Worm (Caenorhabditis elegans): ENCODE data around the gene ZK1307.2.

The ZK1307.2 gene

DNA sequence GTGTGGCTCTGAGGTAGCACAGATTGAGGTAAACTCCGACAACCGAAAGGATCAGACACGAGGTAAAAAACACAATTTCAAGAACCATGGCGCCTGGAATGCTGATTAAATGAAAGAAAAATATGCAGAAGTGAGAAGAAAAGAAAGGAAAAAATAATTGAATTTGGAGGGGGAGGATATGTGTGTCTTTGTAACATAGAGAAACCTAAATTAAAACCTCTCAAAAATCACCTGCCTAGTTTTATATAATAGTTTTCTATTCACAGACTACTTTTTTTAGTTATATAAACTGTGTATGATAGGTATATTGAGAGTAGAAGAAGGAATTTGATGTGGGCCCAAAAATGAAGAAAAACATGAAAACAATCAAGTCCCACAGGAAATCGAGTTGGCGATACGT, 11.8 kb upstream of the ZK1307.2 start, which contains the start of gene ZK1320.5:
Gene ZK1320.5, minus strand, starts transcription at position 101 of the 400 bp plus-strand sequence.
- TF ChIP-seq nhr-11 (tag; optimal IDR thresholded peaks at IDR 0.05) (no peak), ceh-62 (tag; optimal IDR thresholded peaks at IDR 0.05) (no peak), ceh-20 (GFP tag; IDR thresholded peaks at IDR 0.05) (no peak), pha-4 (GFP tag; IDR thresholded peaks at IDR 0.05) (no peak), pha-4 (tag; optimal IDR thresholded peaks at IDR 0.05) (no peak), rbr-2 (tag; optimal IDR thresholded peaks at IDR 0.05) (no peak), hif-1 (tag; optimal IDR thresholded peaks at IDR 0.05) (no peak)

ce11 chrII:9662797-9663196, 9.0 kb upstream of the ZK1307.2 start, which contains the start of gene cyp-13A10:
TSS of gene cyp-13A10 (minus strand) at chrII:9662884.
- TF ChIP-seq F26F4.8 (GFP tag; conservative IDR thresholded peaks at IDR 0.05) (no peak), madf-5 (GFP tag; IDR thresholded peaks at IDR 0.05) (no peak), nhr-28 (tag; optimal IDR thresholded peaks at IDR 0.05) (peak; percentile 53), F37D6.2 (tag; optimal IDR thresholded peaks at IDR 0.05) (no peak), dmd-6 (GFP tag; IDR thresholded peaks at IDR 0.05) (no peak), hmg-1.1 (GFP tag; IDR thresholded peaks at IDR 0.05) (no peak), lin-1 (GFP tag; IDR thresholded peaks at IDR 0.05) (no peak)

DNA sequence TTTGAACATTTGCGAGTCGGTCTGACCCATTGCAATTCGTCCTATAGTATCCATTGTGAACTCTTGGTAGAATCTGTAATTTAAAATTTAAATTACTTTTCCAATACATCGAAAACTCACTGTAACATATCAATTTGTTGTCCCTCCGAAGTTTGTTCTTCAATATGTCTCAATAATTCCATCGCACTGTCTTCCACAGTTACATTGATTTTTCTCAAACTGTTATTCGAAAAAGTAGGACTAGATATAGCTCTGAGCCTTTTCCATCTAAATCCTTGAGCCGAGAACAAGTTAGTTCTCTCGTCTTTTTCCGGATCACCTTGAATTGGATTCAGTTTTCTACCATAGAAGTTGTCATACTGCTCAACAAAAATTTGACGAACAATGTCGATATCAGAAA, 8.4 kb upstream of the ZK1307.2 start:
- peak; percentile 95 for TF ChIP-seq aha-1 (tag)
- no peak for TF ChIP-seq aly-2 (tag; optimal IDR thresholded peaks at IDR 0.05)

DNA sequence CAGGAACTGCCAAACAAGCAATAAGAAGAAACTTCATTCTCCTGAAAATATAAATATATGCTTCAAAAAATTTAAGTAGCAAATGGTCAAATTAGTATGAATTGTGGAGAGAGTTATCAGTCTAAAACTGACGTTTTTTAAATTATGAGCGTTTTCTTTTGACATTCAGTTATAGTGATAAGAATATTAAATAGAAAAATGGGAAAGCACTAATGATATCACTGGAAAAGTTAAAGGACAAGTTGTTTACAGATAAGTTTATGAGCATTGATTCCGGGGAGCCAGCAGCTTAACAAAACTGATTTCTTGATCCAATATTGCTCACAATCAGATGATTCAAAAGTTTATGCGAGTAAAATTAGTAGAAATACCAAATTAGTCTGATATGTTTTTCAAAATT, 6.6 kb upstream of the ZK1307.2 start, which contains the start of gene ZK1320.3:
Gene ZK1320.3, minus strand, starts transcription at position 41 of the 400 bp plus-strand sequence.
- TF ChIP-seq gei-8 (GFP tag; optimal IDR thresholded peaks at IDR 0.05) = no peak
- TF ChIP-seq Y48G9A.11 (GFP tag; IDR thresholded peaks at IDR 0.05) = no peak
- no peak for TF ChIP-seq F37D6.2 (tag; optimal IDR thresholded peaks at IDR 0.05)
- no peak for TF ChIP-seq arid-1 (GFP tag; conservative IDR thresholded peaks at IDR 0.05)
- TF ChIP-seq attf-4 (tag; optimal IDR thresholded peaks at IDR 0.05) = no peak
- no peak for TF ChIP-seq R02D3.7 (tag; optimal IDR thresholded peaks at IDR 0.05)
- no peak for TF ChIP-seq lin-39 (tag; optimal IDR thresholded peaks at IDR 0.05)
- no peak for TF ChIP-seq Y75B8A.6 (GFP tag; IDR thresholded peaks at IDR 0.05)
- no peak for TF ChIP-seq cey-2 (tag; optimal IDR thresholded peaks at IDR 0.05; ENCODE audit: borderline replicate concordance, insufficient read depth)
- TF ChIP-seq pqm-1 (tag; optimal IDR thresholded peaks at IDR 0.05) = peak; percentile 56
- TF ChIP-seq hlh-11 (tag; optimal IDR thresholded peaks at IDR 0.05) = no peak
- no peak for TF ChIP-seq nhr-102 (tag; optimal IDR thresholded peaks at IDR 0.05)
- no peak for TF ChIP-seq hlh-30 (tag; optimal IDR thresholded peaks at IDR 0.05; ENCODE audit: insufficient read depth)
- TF ChIP-seq daf-19 (GFP tag; conservative IDR thresholded peaks at IDR 0.05) = no peak
- TF ChIP-seq F44E2.7 (GFP tag; IDR thresholded peaks at IDR 0.05) = no peak
- TF ChIP-seq dve-1 (tag; optimal IDR thresholded peaks at IDR 0.05; ENCODE audit: insufficient read depth) = peak; percentile 58
- no peak for TF ChIP-seq zip-11 (GFP tag; IDR thresholded peaks at IDR 0.05)
- no peak for TF ChIP-seq ceh-62 (tag; optimal IDR thresholded peaks at IDR 0.05)
- TF ChIP-seq lin-15B (tag; optimal IDR thresholded peaks at IDR 0.05) = no peak
- TF ChIP-seq rbr-2 (tag; optimal IDR thresholded peaks at IDR 0.05) = no peak
- no peak for TF ChIP-seq aly-2 (tag; optimal IDR thresholded peaks at IDR 0.05)
- TF ChIP-seq mdt-29 (GFP tag; IDR thresholded peaks at IDR 0.05) = no peak
- TF ChIP-seq snpc-1.2 (GFP tag; IDR thresholded peaks at IDR 0.05) = no peak
- TF ChIP-seq ceh-32 (tag; optimal IDR thresholded peaks at IDR 0.05; ENCODE audit: poor library complexity) = no peak
- TF ChIP-seq php-3 (GFP tag; IDR thresholded peaks at IDR 0.05) = no peak
- no peak for TF ChIP-seq daf-16 (GFP tag; optimal IDR thresholded peaks at IDR 0.05)
- TF ChIP-seq daf-16 (tag; optimal IDR thresholded peaks at IDR 0.05) = peak; percentile 71
- TF ChIP-seq dmd-6 (GFP tag; IDR thresholded peaks at IDR 0.05) = peak; percentile 64
- TF ChIP-seq mdl-1 (tag; optimal IDR thresholded peaks at IDR 0.05) = no peak
- TF ChIP-seq dmd-9 (GFP tag; IDR thresholded peaks at IDR 0.05) = no peak
- TF ChIP-seq set-16 (GFP tag; IDR thresholded peaks at IDR 0.05) = no peak
- no peak for TF ChIP-seq nhr-111 (GFP tag; optimal IDR thresholded peaks at IDR 0.05)
- no peak for TF ChIP-seq mep-1 (tag; optimal IDR thresholded peaks at IDR 0.05)
- no peak for TF ChIP-seq spr-1 (tag; optimal IDR thresholded peaks at IDR 0.05)
- TF ChIP-seq nhr-28 (tag; optimal IDR thresholded peaks at IDR 0.05) = peak; percentile 45
- TF ChIP-seq zag-1 (tag; optimal IDR thresholded peaks at IDR 0.05) = no peak
- TF ChIP-seq lin-1 (GFP tag; IDR thresholded peaks at IDR 0.05) = no peak
